Fruit fly (Drosophila melanogaster) whole organism, adult: ENCODE results near the gene Cpr76Bb.

ENCODE experiments used
- CG11617 ChIP-seq: fragments of 200-800 bp; sonication (Bioruptor generic); optimal IDR thresholded peaks from 2 replicates; lab custom pipeline; 2017; ENCODE audit warnings: mild to moderate bottlenecking, missing biosample characterization, missing genetic modification reagents, missing genetic modification characterization
- CG12768 ChIP-seq: fragments of 200-800 bp; sonication (Bioruptor generic); optimal IDR thresholded peaks from 2 replicates; lab custom pipeline; 2017; ENCODE audit warnings: missing biosample characterization, missing genetic modification characterization, mild to moderate bottlenecking, moderate library complexity, missing genetic modification reagents
- CG14711 ChIP-seq: fragments of 200-800 bp; sonication (Bioruptor generic); optimal IDR thresholded peaks from 2 replicates; lab custom pipeline; 2018; ENCODE audit warnings: missing biosample characterization, mild to moderate bottlenecking, missing genetic modification characterization, moderate library complexity
- CG1620 ChIP-seq: fragments of 200-800 bp; sonication (Bioruptor generic); optimal IDR thresholded peaks from 2 replicates; lab custom pipeline; 2016; ENCODE audit warnings: missing biosample characterization, missing genetic modification characterization
- CG33017 ChIP-seq: fragments of 200-800 bp; sonication (Bioruptor generic); optimal IDR thresholded peaks from 2 replicates; lab custom pipeline; 2018; ENCODE audit warnings: missing biosample characterization, mild to moderate bottlenecking, missing genetic modification characterization, moderate library complexity
- CG5204 ChIP-seq: fragments of 200-800 bp; sonication (Bioruptor generic); optimal IDR thresholded peaks from 2 replicates; lab custom pipeline; 2016; ENCODE audit warnings: missing biosample characterization, missing genetic modification characterization
- CG7045 ChIP-seq: fragments of 200-800 bp; sonication (Bioruptor generic); optimal IDR thresholded peaks from 2 replicates; lab custom pipeline; 2017; ENCODE audit warnings: missing biosample characterization, mild to moderate bottlenecking, missing genetic modification characterization
- CG7101 ChIP-seq: fragments of 200-800 bp; sonication (Bioruptor generic); optimal IDR thresholded peaks from 2 replicates; lab custom pipeline; 2018; ENCODE audit warnings: missing biosample characterization, mild to moderate bottlenecking, missing genetic modification characterization, moderate library complexity
- Clk ChIP-seq: fragments of 200-800 bp; sonication (Bioruptor generic); optimal IDR thresholded peaks from 2 replicates; lab custom pipeline; 2017; ENCODE audit warnings: missing biosample characterization, missing genetic modification characterization
- Crg-1 ChIP-seq: fragments of 200-800 bp; sonication (Bioruptor generic); optimal IDR thresholded peaks from 2 replicates; lab custom pipeline; 2016; ENCODE audit warnings: missing biosample characterization, missing genetic modification characterization
- Hr96 ChIP-seq: fragments of 200-800 bp; sonication (Bioruptor generic); optimal IDR thresholded peaks from 2 replicates; lab custom pipeline; 2016; ENCODE audit warnings: missing biosample characterization, missing genetic modification characterization
- Mnt ChIP-seq: fragments of 200-800 bp; sonication (Bioruptor generic); optimal IDR thresholded peaks from 2 replicates; lab custom pipeline; 2016; ENCODE audit warnings: missing biosample characterization, mild to moderate bottlenecking, missing genetic modification characterization
- bab1 ChIP-seq: fragments of 200-800 bp; sonication (Bioruptor generic); optimal IDR thresholded peaks from 3 replicates; lab custom pipeline; 2019; ENCODE audit warnings: missing biosample characterization, mild to moderate bottlenecking, missing genetic modification characterization, moderate library complexity
- cic ChIP-seq: fragments of 200-800 bp; sonication (Bioruptor generic); optimal IDR thresholded peaks from 2 replicates; lab custom pipeline; 2017; ENCODE audit warnings: missing biosample characterization, mild to moderate bottlenecking, missing genetic modification characterization, moderate library complexity
- cnc ChIP-seq, 2 experiments: fragments of >200 bp; optimal IDR thresholded peaks; 2 replicates each; lab custom pipeline; 2017
- kay ChIP-seq: fragments of 200-800 bp; sonication (Bioruptor generic); peaks from one replicate; lab custom pipeline; 2016; ENCODE audit warnings: missing biosample characterization, missing genetic modification characterization, borderline replicate concordance
- ovo ChIP-seq: fragments of 200-800 bp; sonication (Bioruptor generic); optimal IDR thresholded peaks from 2 replicates; lab custom pipeline; 2016; ENCODE audit warnings: missing biosample characterization, missing genetic modification characterization
- pad ChIP-seq: fragments of 200-800 bp; sonication (Bioruptor generic); optimal IDR thresholded peaks from 3 replicates; lab custom pipeline; 2017; ENCODE audit warnings: missing biosample characterization, missing genetic modification characterization, mild to moderate bottlenecking, moderate library complexity, missing genetic modification reagents
- tj ChIP-seq: fragments of 200-800 bp; sonication (Bioruptor generic); optimal IDR thresholded peaks from 3 replicates; lab custom pipeline; 2017; ENCODE audit warnings: missing biosample characterization, mild to moderate bottlenecking, missing genetic modification characterization, moderate library complexity
- toe ChIP-seq: fragments of 200-800 bp; sonication (Bioruptor generic); optimal IDR thresholded peaks from 2 replicates; lab custom pipeline; 2016; ENCODE audit warnings: missing biosample characterization, missing genetic modification characterization

The Cpr76Bb gene

DNA sequence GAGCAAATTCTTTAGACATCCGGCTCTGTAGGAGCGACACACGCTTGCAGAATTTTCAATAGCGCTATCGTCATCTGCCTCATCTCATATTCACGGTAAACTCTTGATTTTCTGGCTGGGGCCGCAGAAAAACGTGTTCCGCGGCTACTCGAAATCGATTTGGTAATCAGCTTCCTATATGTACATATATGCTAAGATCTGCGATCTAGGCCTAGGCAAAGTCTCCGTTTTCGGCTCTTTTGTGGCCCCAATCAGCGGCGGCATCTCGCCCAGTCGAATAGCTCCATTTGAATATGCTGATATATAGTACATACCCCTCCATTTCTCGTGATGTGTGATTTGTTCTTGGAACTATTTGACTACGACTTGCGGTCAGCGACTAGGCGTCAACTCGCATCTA is 43.6 kb downstream of the Cpr76Bb start:
- TF ChIP-seq kay (GFP tag; lab: Kevin White, UChicago) (no peak), Hr96 (GFP tag; lab: Kevin White, UChicago) (no peak), bab1 (no peak), tj (GFP tag; lab: Kevin White, UChicago) (no peak), cic (no peak), pad (GFP tag; lab: Kevin White, UChicago) (no peak), Crg-1 (GFP tag; lab: Kevin White, UChicago) (no peak), CG12768 (GFP tag; lab: Kevin White, UChicago) (no peak), CG33017 (tag; lab: Kevin White, UChicago) (no peak), CG14711 (tag; lab: Kevin White, UChicago) (no peak), CG11617 (GFP tag; lab: Kevin White, UChicago) (no peak), toe (GFP tag; lab: Kevin White, UChicago) (no peak), ovo (no peak), cnc (optimal IDR thresholded peaks at IDR 0.05; lab: Kevin White, UChicago) (no peak), Clk (GFP tag; lab: Kevin White, UChicago) (no peak), CG1620 (GFP tag; lab: Kevin White, UChicago) (no peak), CG5204 (GFP tag; lab: Kevin White, UChicago) (no peak), Mnt (GFP tag; lab: Kevin White, UChicago) (no peak), CG7045 (no peak)

DNA sequence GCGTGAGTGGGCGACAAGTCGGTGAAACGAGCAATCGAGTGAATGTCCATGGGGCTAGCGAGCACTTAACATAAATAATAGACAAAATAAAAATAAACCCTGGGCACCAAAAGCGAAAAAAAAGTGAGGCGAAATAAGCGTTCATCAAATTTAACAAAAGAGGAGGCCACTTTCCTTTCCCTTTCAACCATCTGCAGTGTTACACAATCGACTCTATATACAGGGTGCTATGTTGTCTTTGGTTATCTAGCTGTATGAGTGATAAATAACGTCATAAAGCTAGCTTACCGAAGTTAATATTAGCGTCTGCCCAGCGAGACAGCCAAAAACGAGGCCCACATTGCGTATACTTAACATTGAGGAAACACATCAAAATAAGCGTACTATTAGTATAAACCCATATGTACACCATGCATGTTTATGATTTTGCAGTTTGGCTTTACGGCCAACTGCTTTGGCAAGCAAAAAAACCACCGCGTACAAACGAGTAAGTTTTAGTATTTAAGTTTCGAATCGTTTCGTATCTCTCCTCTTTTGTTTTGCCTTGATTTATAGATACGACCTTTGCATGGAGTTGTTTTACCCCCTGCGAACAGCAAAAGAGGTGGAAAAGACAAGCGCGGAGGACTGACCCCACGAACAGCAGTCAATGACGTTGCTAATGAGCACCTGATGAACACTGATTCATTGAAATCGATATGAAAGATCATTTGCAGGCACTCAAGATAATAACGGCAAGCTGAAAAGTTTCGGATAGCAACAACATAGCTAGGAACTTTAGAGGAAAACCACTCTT is 45.7 kb downstream of the Cpr76Bb start:
- TF ChIP-seq CG33017 (tag; lab: Kevin White, UChicago) = no peak
- no peak for TF ChIP-seq CG12768 (GFP tag; lab: Kevin White, UChicago)
- TF ChIP-seq CG11617 (GFP tag; lab: Kevin White, UChicago) = no peak
- no peak for TF ChIP-seq toe (GFP tag; lab: Kevin White, UChicago)
- no peak for TF ChIP-seq Mnt (GFP tag; lab: Kevin White, UChicago)
- no peak for TF ChIP-seq CG7101 (tag; lab: Kevin White, UChicago)
- TF ChIP-seq CG1620 (GFP tag; lab: Kevin White, UChicago) = no peak

DNA sequence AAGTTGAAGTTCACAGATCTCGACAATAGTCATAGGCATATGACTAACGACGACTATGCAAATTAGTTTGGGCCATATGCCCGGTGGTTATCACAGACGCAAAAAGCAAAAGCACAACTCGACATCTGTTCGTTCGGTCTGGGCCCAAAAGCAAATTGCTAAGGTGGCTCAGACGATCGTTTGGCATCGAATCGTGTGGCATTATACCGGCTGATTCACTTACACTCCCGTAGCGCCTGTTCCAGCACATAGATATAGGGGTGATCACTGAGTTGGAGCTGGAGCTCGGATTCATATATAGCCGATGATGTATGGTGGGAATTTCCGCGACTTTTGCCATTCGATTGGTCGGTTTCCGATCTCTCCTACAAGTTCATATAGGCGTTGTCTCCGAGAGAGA is 46.7 kb downstream of the Cpr76Bb start:
- no peak for TF ChIP-seq Crg-1 (GFP tag; lab: Kevin White, UChicago)
- no peak for TF ChIP-seq toe (GFP tag; lab: Kevin White, UChicago)
- no peak for TF ChIP-seq cic
- no peak for TF ChIP-seq ovo
- no peak for TF ChIP-seq cnc (optimal IDR thresholded peaks at IDR 0.05; lab: Kevin White, UChicago)
- TF ChIP-seq CG14711 (tag; lab: Kevin White, UChicago) = no peak
- TF ChIP-seq kay (GFP tag; lab: Kevin White, UChicago) = no peak

DNA sequence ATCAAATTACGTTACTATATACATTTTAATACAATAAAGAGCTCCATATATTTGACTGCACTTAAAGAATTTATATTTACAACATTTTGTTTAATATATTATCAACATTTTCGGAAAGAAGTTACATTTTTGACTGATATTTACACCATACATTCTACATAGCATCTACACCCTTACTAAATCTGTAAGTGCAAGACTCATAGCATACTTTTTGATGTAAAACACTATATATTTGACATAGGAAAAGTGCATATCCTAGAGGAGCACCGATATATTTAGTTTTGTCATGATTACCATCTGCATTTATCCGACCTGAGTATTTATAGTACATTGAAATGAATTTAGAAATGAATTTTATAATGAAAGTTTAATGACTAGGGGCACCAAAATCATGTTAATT is 49.5 kb downstream of the Cpr76Bb start:
- TF ChIP-seq pad (GFP tag; lab: Kevin White, UChicago) = no peak
- no peak for TF ChIP-seq CG14711 (tag; lab: Kevin White, UChicago)
- TF ChIP-seq kay (GFP tag; lab: Kevin White, UChicago) = no peak
- TF ChIP-seq ovo = no peak
- no peak for TF ChIP-seq toe (GFP tag; lab: Kevin White, UChicago)
- TF ChIP-seq CG5204 (GFP tag; lab: Kevin White, UChicago) = no peak
- no peak for TF ChIP-seq cnc (optimal IDR thresholded peaks at IDR 0.05; lab: Kevin White, UChicago)
- no peak for TF ChIP-seq cic
- TF ChIP-seq Hr96 (GFP tag; lab: Kevin White, UChicago) = no peak
- no peak for TF ChIP-seq CG33017 (tag; lab: Kevin White, UChicago)

- TF ChIP-seq kay (GFP tag; lab: Kevin White, UChicago) = no peak
- no peak for TF ChIP-seq CG7101 (tag; lab: Kevin White, UChicago)
- no peak for TF ChIP-seq cic
- TF ChIP-seq Crg-1 (GFP tag; lab: Kevin White, UChicago) = no peak
- no peak for TF ChIP-seq CG1620 (GFP tag; lab: Kevin White, UChicago)
- TF ChIP-seq CG12768 (GFP tag; lab: Kevin White, UChicago) = no peak
- no peak for TF ChIP-seq ovo
Measured at dm6 chr3L:19569407-19569806, 50.0 kb downstream of the Cpr76Bb start.
